Worm (Caenorhabditis elegans) whole organism, L2 larva: ENCODE results near the gene dtmk-1.

Experiments used
- ZK546.5 ChIP-seq: sonication (generic microtip); optimal IDR thresholded peaks from 2 replicates; lab custom pipeline; 2017; ENCODE audit warnings: missing biosample characterization, missing genetic modification characterization
- aly-2 ChIP-seq: fragments of 150-350 bp; optimal IDR thresholded peaks from 2 replicates; lab custom pipeline; 2014; ENCODE audit warnings: missing biosample characterization, missing genetic modification characterization
- ama-1 ChIP-seq: fragments of 150-350 bp; optimal IDR thresholded peaks from 2 replicates; lab custom pipeline; 2018; ENCODE audit warnings: inconsistent platforms
- blmp-1 ChIP-seq: sonication (generic microtip); optimal IDR thresholded peaks from 2 replicates; lab custom pipeline; 2017; ENCODE audit warnings: missing genetic modification characterization, mild to moderate bottlenecking, missing compliant biosample characterization, antibody characterized with exemption, moderate library complexity; ENCODE audit not compliant: insufficient read depth
- dmd-4 ChIP-seq: sonication (generic microtip); optimal IDR thresholded peaks from 2 replicates; lab custom pipeline; 2017; ENCODE audit warnings: missing biosample characterization, missing genetic modification characterization
- elt-1 ChIP-seq: fragments of 150-350 bp; optimal IDR thresholded peaks from 2 replicates; lab custom pipeline; 2014; ENCODE audit warnings: missing biosample characterization, missing genetic modification characterization
- lin-13 ChIP-seq: fragments of 150-350 bp; optimal IDR thresholded peaks from 2 replicates; lab custom pipeline; 2014; ENCODE audit warnings: missing biosample characterization, missing genetic modification reagents, missing genetic modification characterization
- skn-1 ChIP-seq: sonication (generic microtip); optimal IDR thresholded peaks from 2 replicates; lab custom pipeline; 2017; ENCODE audit warnings: missing biosample characterization, missing genetic modification characterization
- unc-62 ChIP-seq: fragments of 150-350 bp; optimal IDR thresholded peaks from 2 replicates; lab custom pipeline; 2014; ENCODE audit warnings: missing biosample characterization, missing genetic modification reagents, missing genetic modification characterization

DNA sequence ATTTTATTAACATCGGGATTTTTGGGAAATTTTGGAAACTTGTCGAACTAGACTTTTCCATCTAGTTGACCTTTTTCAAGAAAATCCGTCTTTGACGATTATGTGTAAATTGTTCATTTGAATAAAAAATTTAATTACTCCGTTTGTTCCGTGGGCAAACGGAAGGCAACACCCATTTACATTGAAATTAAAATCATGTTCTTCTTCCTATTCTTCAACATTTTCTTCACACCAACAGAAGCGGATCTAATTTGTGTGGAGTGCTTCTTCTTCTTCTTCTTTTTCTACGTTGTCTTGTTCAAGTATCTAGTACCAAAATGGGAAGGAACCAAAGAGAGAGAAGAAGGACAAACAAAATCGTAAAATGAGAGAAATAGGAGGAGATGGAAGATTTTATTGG is 15.5 kb upstream of the dtmk-1 start:
- no peak for TF ChIP-seq ZK546.5 (tag; lab: Kevin White, UChicago)
- no peak for TF ChIP-seq blmp-1 (tag; lab: Kevin White, UChicago)
- no peak for TF ChIP-seq aly-2
- no peak for TF ChIP-seq ama-1 (lab: Kevin White, UChicago)
- no peak for TF ChIP-seq elt-1 (tag; lab: Kevin White, UChicago)
- TF ChIP-seq lin-13 (GFP tag; lab: Kevin White, UChicago) = no peak
- no peak for TF ChIP-seq dmd-4
- no peak for TF ChIP-seq unc-62 (GFP tag; lab: Kevin White, UChicago)
- no peak for TF ChIP-seq skn-1
